Worm (Caenorhabditis elegans) whole organism, L4 larva: ENCODE measurements around the gene acs-4.

Source experiments
- nhr-48 ChIP-seq: sonication (generic microtip); optimal IDR thresholded peaks from 2 replicates; lab custom pipeline; 2016; ENCODE audit warnings: mild to moderate bottlenecking, missing genetic modification characterization, missing compliant biosample characterization
- pha-4 ChIP-seq, 2 experiments: fragments of 150-350 bp in 1 of 2; fragments of 200-800 bp in 1 of 2; sonication (Bioruptor generic) in 1 of 2; IDR thresholded peaks in 1 of 2; optimal IDR thresholded peaks in 1 of 2; 2 replicates each; pipeline versions ENCODE4 v1.3.6 to Lab custom; 2014 to 2022; ENCODE audit warnings: missing genetic modification characterization in 2 of 2, missing genetic modification reagents in 2 of 2, missing biosample characterization in 1 of 2, missing compliant biosample characterization in 1 of 2
- unc-39 ChIP-seq: sonication (generic microtip); optimal IDR thresholded peaks from 2 replicates; lab custom pipeline; 2017; ENCODE audit warnings: missing biosample characterization, missing genetic modification characterization

ce11 chrIII:7184022-7184421 is 16.4 kb downstream of the acs-4 start, which contains the start of gene yju-2:
- TF ChIP-seq pha-4 (GFP tag; IDR thresholded peaks at IDR 0.05; lab: Robert Waterston, UW) (no peak), pha-4 (tag; optimal IDR thresholded peaks at IDR 0.05; lab: Kevin White, UChicago) (peak; percentile 3), unc-39 (tag; lab: Kevin White, UChicago) (no peak), nhr-48 (tag; lab: Kevin White, UChicago) (no peak)
